Fruit fly (Drosophila melanogaster): Measurements from ENCODE around the gene CG5645.

Gene CG5645

dm6 chr3L:12115966-12116735, 20.4 kb downstream of the CG5645 start, which contains the start of gene vers (continued):
- no peak for TF ChIP-seq maf-S (GFP tag; optimal IDR thresholded peaks at IDR 0.05)
- no peak for TF ChIP-seq CG7745 (tag; optimal IDR thresholded peaks at IDR 0.05)
- no peak for TF ChIP-seq kay (GFP tag; optimal IDR thresholded peaks at IDR 0.05)
- TF ChIP-seq pho (GFP tag; optimal IDR thresholded peaks at IDR 0.05) = no peak
- TF ChIP-seq NfI (GFP tag; optimal IDR thresholded peaks at IDR 0.05) = no peak
- TF ChIP-seq unpg (GFP tag; optimal IDR thresholded peaks at IDR 0.05) = no peak
- TF ChIP-seq psq (GFP tag; optimal IDR thresholded peaks at IDR 0.05) = no peak
- TF ChIP-seq sisA (GFP tag; IDR thresholded peaks at IDR 0.05) = 0 out of 2 replicates have a peak, but pooled peaks have one; percentile 8
- peak; percentile 56 for TF ChIP-seq CG15514 (GFP tag; optimal IDR thresholded peaks at IDR 0.05)
- no peak for TF ChIP-seq pros (GFP tag; optimal IDR thresholded peaks at IDR 0.05)
- TF ChIP-seq zfh1 (GFP tag; IDR thresholded peaks at IDR 0.05) = peak; percentile 40; the same call in 1 of the 3 replicates
- TF ChIP-seq Asciz (GFP tag; optimal IDR thresholded peaks at IDR 0.05) = no peak
- TF ChIP-seq dmrt11E (tag; optimal IDR thresholded peaks at IDR 0.05) = no peak
- no peak for TF ChIP-seq Poxn (GFP tag; IDR thresholded peaks at IDR 0.05)
- no peak for TF ChIP-seq CG8089 (GFP tag; optimal IDR thresholded peaks at IDR 0.05)
- no peak for TF ChIP-seq CG16779 (GFP tag; IDR thresholded peaks at IDR 0.05)
- TF ChIP-seq Ets97D (GFP tag; optimal IDR thresholded peaks at IDR 0.05) = peak; percentile 58
- no peak for TF ChIP-seq YL-1 (GFP tag; optimal IDR thresholded peaks at IDR 0.05)
- no peak for TF ChIP-seq CG10147 (GFP tag; optimal IDR thresholded peaks at IDR 0.05)
- no peak for TF ChIP-seq chn (GFP tag; optimal IDR thresholded peaks at IDR 0.05)
- TF ChIP-seq CG5953 (GFP tag; IDR thresholded peaks at IDR 0.05) = no peak
- no peak for TF ChIP-seq Gug (GFP tag; IDR thresholded peaks at IDR 0.05)
- TF ChIP-seq CG9817 (tag; optimal IDR thresholded peaks at IDR 0.05) = no peak
- peak; percentile 96 for TF ChIP-seq stwl (tag; optimal IDR thresholded peaks at IDR 0.05)
- no peak for TF ChIP-seq CG11085 (GFP tag; IDR thresholded peaks at IDR 0.05)
- TF ChIP-seq CG1792 (GFP tag; optimal IDR thresholded peaks at IDR 0.05) = no peak
- no peak for TF ChIP-seq CG10654 (GFP tag; optimal IDR thresholded peaks at IDR 0.05)
- no peak for TF ChIP-seq wor (GFP tag; IDR thresholded peaks at IDR 0.05)
- TF ChIP-seq Hr39 (optimal IDR thresholded peaks at IDR 0.05) = no peak
- peak; percentile 71 for TF ChIP-seq gro (GFP tag; optimal IDR thresholded peaks at IDR 0.05)
- TF ChIP-seq CG3281 (GFP tag; optimal IDR thresholded peaks at IDR 0.05) = no peak
- no peak for TF ChIP-seq tx (GFP tag; optimal IDR thresholded peaks at IDR 0.05)
- TF ChIP-seq CG11456 (GFP tag; IDR thresholded peaks at IDR 0.05) = no peak
- no peak for TF ChIP-seq Meics (GFP tag; optimal IDR thresholded peaks at IDR 0.05)
- TF ChIP-seq Neu2 (GFP tag; optimal IDR thresholded peaks at IDR 0.05; ENCODE audit: borderline replicate concordance) = no peak
- TF ChIP-seq aop (GFP tag; IDR thresholded peaks at IDR 0.05) = no peak
- no peak for TF ChIP-seq CG17359 (tag; optimal IDR thresholded peaks at IDR 0.05)
- TF ChIP-seq CG15269 (tag; optimal IDR thresholded peaks at IDR 0.05) = no peak
- peak; percentile 10 for TF ChIP-seq grau (tag; optimal IDR thresholded peaks at IDR 0.05)
- peak; percentile 98 for TF ChIP-seq unc-4 (GFP tag; IDR thresholded peaks at IDR 0.05; ENCODE audit: partially characterized antibody)
- no peak for TF ChIP-seq pum (GFP tag; optimal IDR thresholded peaks at IDR 0.05)
- TF ChIP-seq CG18599 (GFP tag; optimal IDR thresholded peaks at IDR 0.05) = no peak
- peak in 1 of 3 experiments; percentile 52 for TF ChIP-seq Stat92E (GFP tag; optimal IDR thresholded peaks at IDR 0.05)
- no peak for TF ChIP-seq prd (optimal IDR thresholded peaks at IDR 0.05)
- no peak for TF ChIP-seq prd (GFP tag; IDR thresholded peaks at IDR 0.05)
- no peak for TF ChIP-seq Ada2b (GFP tag; IDR thresholded peaks at IDR 0.05)
- TF ChIP-seq eyg (GFP tag; optimal IDR thresholded peaks at IDR 0.05) = no peak
- TF ChIP-seq zen (tag; optimal IDR thresholded peaks at IDR 0.05) = peak; percentile 16
- TF ChIP-seq B-H1 (GFP tag; IDR thresholded peaks at IDR 0.05) = no peak
- no peak for TF ChIP-seq PHDP (tag; optimal IDR thresholded peaks at IDR 0.05)
